Fruit fly (Drosophila melanogaster): ENCODE measurements around the gene Usf.

DNA sequence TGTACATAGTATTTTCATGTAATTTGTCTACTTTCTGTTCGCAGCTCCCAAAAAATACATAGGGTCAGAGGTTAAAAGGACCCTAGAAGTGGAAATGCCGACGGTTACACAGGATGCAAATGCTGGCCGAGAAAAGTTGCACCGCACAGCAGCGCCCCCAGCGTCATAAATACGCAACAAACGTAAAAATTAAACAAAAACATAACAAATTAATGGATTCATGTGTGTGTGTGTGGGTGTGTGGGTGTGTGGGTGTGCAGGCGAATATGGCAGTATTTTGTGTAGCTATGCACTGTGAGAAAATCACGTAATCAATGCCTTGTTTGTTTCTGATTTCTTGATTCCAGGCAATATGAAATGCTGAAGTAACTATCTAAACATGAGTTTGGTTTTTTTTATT lies 37.0 kb downstream of the Usf start:
- TF ChIP-seq h (optimal IDR thresholded peaks at IDR 0.05): no peak
- no peak for TF ChIP-seq ttk (optimal IDR thresholded peaks at IDR 0.05)
